Worm (Caenorhabditis elegans) whole organism, L3 larva: ENCODE data around the gene K08H2.5.

Experiments
- aly-2 ChIP-seq: fragments of 150-350 bp; optimal IDR thresholded peaks from 2 replicates; lab custom pipeline; 2014; ENCODE audit warnings: missing biosample characterization, missing genetic modification characterization
- ama-1 ChIP-seq: fragments of 150-350 bp; optimal IDR thresholded peaks from 2 replicates; lab custom pipeline; 2018
- ceh-28 ChIP-seq: fragments of 150-350 bp; optimal IDR thresholded peaks from 2 replicates; lab custom pipeline; 2014; ENCODE audit warnings: missing biosample characterization, missing genetic modification reagents, missing genetic modification characterization
- ceh-82 ChIP-seq: fragments of 150-350 bp; optimal IDR thresholded peaks from 2 replicates; lab custom pipeline; 2014; ENCODE audit warnings: missing biosample characterization, missing genetic modification characterization
- ceh-9 ChIP-seq: sonication (generic microtip); optimal IDR thresholded peaks from 2 replicates; lab custom pipeline; 2018; ENCODE audit warnings: missing biosample characterization, missing genetic modification characterization
- daf-12 ChIP-seq: fragments of 150-350 bp; optimal IDR thresholded peaks from 2 replicates; lab custom pipeline; 2014; ENCODE audit warnings: missing biosample characterization, missing genetic modification reagents, missing genetic modification characterization
- egl-5 ChIP-seq: fragments of 150-350 bp; optimal IDR thresholded peaks from 2 replicates; lab custom pipeline; 2017; ENCODE audit warnings: missing biosample characterization, missing genetic modification reagents, missing genetic modification characterization, inconsistent platforms
- eor-1 ChIP-seq, 2 experiments: fragments of 150-350 bp; optimal IDR thresholded peaks; 2 replicates each; lab custom pipeline; 2014 to 2018; ENCODE audit warnings: missing biosample characterization in 2 of 2, missing genetic modification characterization in 2 of 2
- fkh-10 ChIP-seq: sonication (generic microtip); optimal IDR thresholded peaks from 2 replicates; lab custom pipeline; 2017; ENCODE audit warnings: missing biosample characterization, missing genetic modification reagents, missing genetic modification characterization
- fkh-2 ChIP-seq: fragments of 150-350 bp; optimal IDR thresholded peaks from 2 replicates; lab custom pipeline; 2014; ENCODE audit warnings: missing biosample characterization, missing genetic modification reagents, missing genetic modification characterization
- fos-1 ChIP-seq: fragments of 150-350 bp; optimal IDR thresholded peaks from 2 replicates; lab custom pipeline; 2014; ENCODE audit warnings: missing biosample characterization, missing genetic modification characterization
- hmg-11 ChIP-seq: sonication (generic microtip); optimal IDR thresholded peaks from 2 replicates; lab custom pipeline; 2016; ENCODE audit warnings: missing genetic modification characterization, missing compliant biosample characterization
- jun-1 ChIP-seq: fragments of 150-350 bp; optimal IDR thresholded peaks from 2 replicates; lab custom pipeline; 2014; ENCODE audit warnings: missing biosample characterization, missing genetic modification reagents, missing genetic modification characterization
- lin-39 ChIP-seq: fragments of 150-350 bp; optimal IDR thresholded peaks from 2 replicates; lab custom pipeline; 2018; ENCODE audit warnings: missing biosample characterization, missing genetic modification reagents, missing genetic modification characterization
- lsy-12 ChIP-seq: sonication (generic microtip); optimal IDR thresholded peaks from 2 replicates; lab custom pipeline; 2016; ENCODE audit warnings: mild to moderate bottlenecking, missing genetic modification characterization, missing compliant biosample characterization
- mdl-1 ChIP-seq: fragments of 150-350 bp; optimal IDR thresholded peaks from 2 replicates; lab custom pipeline; 2014; ENCODE audit warnings: missing biosample characterization, missing genetic modification characterization
- mml-1 ChIP-seq: fragments of 150-350 bp; sonication (generic microtip); optimal IDR thresholded peaks from 3 replicates; lab custom pipeline; 2014; ENCODE audit warnings: missing biosample characterization, missing genetic modification characterization
- nfya-1 ChIP-seq: sonication (generic microtip); optimal IDR thresholded peaks from 2 replicates; lab custom pipeline; 2017; ENCODE audit warnings: missing genetic modification characterization, mild to moderate bottlenecking, missing compliant biosample characterization, antibody characterized with exemption, moderate library complexity; ENCODE audit not compliant: insufficient read depth
- nhr-11 ChIP-seq: fragments of 150-350 bp; optimal IDR thresholded peaks from 2 replicates; lab custom pipeline; 2014; ENCODE audit warnings: missing biosample characterization, missing genetic modification characterization
- nhr-12 ChIP-seq: fragments of 150-350 bp; optimal IDR thresholded peaks from 2 replicates; lab custom pipeline; 2014; ENCODE audit warnings: missing biosample characterization, missing genetic modification characterization
- nhr-23 ChIP-seq: fragments of 150-350 bp; optimal IDR thresholded peaks from 2 replicates; lab custom pipeline; 2014; ENCODE audit warnings: missing biosample characterization, missing genetic modification reagents, missing genetic modification characterization
- nhr-25 ChIP-seq: sonication (generic microtip); optimal IDR thresholded peaks from 2 replicates; lab custom pipeline; 2017; ENCODE audit warnings: missing biosample characterization, missing genetic modification characterization
- nhr-28 ChIP-seq: fragments of 150-350 bp; optimal IDR thresholded peaks from 2 replicates; lab custom pipeline; 2014; ENCODE audit warnings: missing biosample characterization, missing genetic modification characterization
- nhr-43 ChIP-seq: sonication (generic microtip); optimal IDR thresholded peaks from 2 replicates; lab custom pipeline; 2016; ENCODE audit warnings: mild to moderate bottlenecking, missing genetic modification characterization, missing compliant biosample characterization; ENCODE audit not compliant: poor library complexity, severe bottlenecking
- nhr-67 ChIP-seq: fragments of 150-350 bp; optimal IDR thresholded peaks from 2 replicates; lab custom pipeline; 2014; ENCODE audit warnings: missing biosample characterization, missing genetic modification characterization
- nhr-76 ChIP-seq: fragments of 150-350 bp; sonication (generic microtip); optimal IDR thresholded peaks from 5 replicates; lab custom pipeline; 2014; ENCODE audit warnings: missing biosample characterization, missing genetic modification characterization
- nhr-77 ChIP-seq: fragments of 150-350 bp; optimal IDR thresholded peaks from 2 replicates; lab custom pipeline; 2014; ENCODE audit warnings: missing biosample characterization, missing genetic modification characterization
- pha-4 ChIP-seq: fragments of 150-350 bp; optimal IDR thresholded peaks from 2 replicates; lab custom pipeline; 2014; ENCODE audit warnings: missing biosample characterization, missing genetic modification reagents, missing genetic modification characterization
- pqm-1 ChIP-seq: fragments of 150-350 bp; optimal IDR thresholded peaks from 2 replicates; lab custom pipeline; 2017; ENCODE audit warnings: missing biosample characterization, missing genetic modification characterization, inconsistent platforms
- sea-2 ChIP-seq: fragments of 150-350 bp; sonication (generic microtip); optimal IDR thresholded peaks from 4 replicates; lab custom pipeline; 2014; ENCODE audit warnings: missing biosample characterization, missing genetic modification reagents, missing genetic modification characterization
- skn-1 ChIP-seq: fragments of 150-350 bp; optimal IDR thresholded peaks from 2 replicates; lab custom pipeline; 2014; ENCODE audit warnings: missing biosample characterization, missing genetic modification characterization
- snpc-4 ChIP-seq: fragments of 150-350 bp; optimal IDR thresholded peaks from 2 replicates; lab custom pipeline; 2014; ENCODE audit warnings: missing biosample characterization, missing genetic modification characterization
- tbx-2 ChIP-seq: sonication (generic microtip); optimal IDR thresholded peaks from 2 replicates; lab custom pipeline; 2016; ENCODE audit warnings: mild to moderate bottlenecking, missing genetic modification characterization, missing compliant biosample characterization
- zag-1 ChIP-seq: fragments of 150-350 bp; optimal IDR thresholded peaks from 2 replicates; lab custom pipeline; 2014; ENCODE audit warnings: missing biosample characterization, missing genetic modification characterization
- ztf-11 ChIP-seq: fragments of 150-350 bp; optimal IDR thresholded peaks from 2 replicates; lab custom pipeline; 2014; ENCODE audit warnings: missing biosample characterization, missing genetic modification characterization
- ztf-4 ChIP-seq: fragments of 150-350 bp; optimal IDR thresholded peaks from 2 replicates; lab custom pipeline; 2014; ENCODE audit warnings: missing biosample characterization, missing genetic modification characterization

K08H2.5 gene

DNA sequence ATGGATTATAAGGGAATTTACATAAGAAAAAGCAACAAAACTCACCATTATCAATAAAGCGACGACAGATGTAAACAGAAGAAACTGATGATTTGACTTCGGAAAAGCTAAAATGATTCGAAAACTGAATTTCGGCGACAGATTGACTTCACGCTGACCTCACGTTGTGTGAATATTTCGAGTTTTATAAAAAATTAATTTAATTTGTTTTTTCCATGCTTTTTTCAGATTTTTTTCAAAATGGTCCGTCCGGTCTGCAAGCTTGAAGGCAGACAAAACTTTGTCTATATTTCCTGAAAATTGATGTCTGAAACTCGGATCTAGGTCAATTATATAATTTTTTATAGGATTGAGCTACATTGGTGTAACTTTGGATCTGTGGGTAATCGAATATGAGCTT is at the start of gene K08H2.5:
K08H2.5 (minus strand) TSS at position 101 of the 400 bp plus-strand sequence.
- no peak for TF ChIP-seq ama-1 (lab: Kevin White, UChicago)
- no peak for TF ChIP-seq lsy-12 (tag; lab: Kevin White, UChicago)
- no peak for TF ChIP-seq nhr-77
- TF ChIP-seq ceh-82 (tag; lab: Kevin White, UChicago), result no peak
- no peak for TF ChIP-seq nhr-76 (tag; lab: Kevin White, UChicago)
- TF ChIP-seq mdl-1, result no peak
- no peak for TF ChIP-seq pqm-1 (tag; lab: Kevin White, UChicago)
- no peak for TF ChIP-seq nfya-1 (tag; lab: Kevin White, UChicago)
- no peak for TF ChIP-seq ztf-4 (tag; lab: Kevin White, UChicago)
- no peak for TF ChIP-seq fkh-2 (tag; lab: Kevin White, UChicago)
- no peak for TF ChIP-seq nhr-25 (tag; lab: Kevin White, UChicago)
- TF ChIP-seq nhr-43 (tag; lab: Kevin White, UChicago), result no peak
- TF ChIP-seq sea-2, result no peak
- TF ChIP-seq ceh-9 (tag; lab: Kevin White, UChicago), result no peak
- TF ChIP-seq nhr-28 (tag; lab: Kevin White, UChicago), result no peak
- no peak for TF ChIP-seq pha-4 (tag; lab: Kevin White, UChicago)
- no peak for TF ChIP-seq lin-39
- no peak for TF ChIP-seq zag-1 (tag; lab: Kevin White, UChicago)

DNA sequence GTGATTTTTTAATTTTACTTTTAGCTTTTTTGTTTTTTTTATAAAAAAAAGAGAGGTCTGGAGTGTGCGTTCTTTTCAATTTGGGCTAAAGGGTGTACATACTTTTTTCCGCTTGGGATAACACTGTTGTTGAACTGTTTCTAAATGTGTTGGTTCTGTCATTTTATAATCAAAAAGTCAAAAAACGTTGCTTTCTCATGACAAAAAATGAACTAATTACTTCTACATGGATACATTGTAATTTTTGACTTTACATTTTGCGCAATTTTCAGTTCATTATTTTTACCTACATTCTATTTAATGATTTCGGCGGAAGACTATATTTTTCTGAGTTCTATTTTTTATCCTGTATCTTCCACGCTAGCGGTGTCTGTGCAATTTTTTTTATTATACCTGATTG is 49.4 kb upstream of the K08H2.5 start, which contains the start of gene srd-38:
srd-38 (plus strand) TSS at position 301 of the 400 bp plus-strand sequence.
- TF ChIP-seq jun-1 (tag; lab: Kevin White, UChicago) (no peak), snpc-4 (no peak), hmg-11 (tag; lab: Kevin White, UChicago) (no peak), egl-5 (tag; lab: Kevin White, UChicago) (no peak), aly-2 (tag; lab: Kevin White, UChicago) (no peak), ztf-4 (tag; lab: Kevin White, UChicago) (no peak), lin-39 (no peak), ztf-11 (tag; lab: Kevin White, UChicago) (no peak), mdl-1 (no peak), tbx-2 (tag; lab: Kevin White, UChicago) (no peak), nhr-77 (no peak), nhr-76 (tag; lab: Kevin White, UChicago) (no peak), mml-1 (tag; lab: Kevin White, UChicago) (no peak), eor-1 (tag; optimal IDR thresholded peaks at IDR 0.05; lab: Kevin White, UChicago) (no peak), fkh-10 (GFP tag; lab: Kevin White, UChicago) (no peak), daf-12 (tag; lab: Kevin White, UChicago) (no peak), nhr-23 (tag; lab: Kevin White, UChicago) (no peak), ceh-9 (tag; lab: Kevin White, UChicago) (no peak), nhr-12 (tag; lab: Kevin White, UChicago) (no peak)
- TF ChIP-seq, all 47 proteins: peak for 0

DNA sequence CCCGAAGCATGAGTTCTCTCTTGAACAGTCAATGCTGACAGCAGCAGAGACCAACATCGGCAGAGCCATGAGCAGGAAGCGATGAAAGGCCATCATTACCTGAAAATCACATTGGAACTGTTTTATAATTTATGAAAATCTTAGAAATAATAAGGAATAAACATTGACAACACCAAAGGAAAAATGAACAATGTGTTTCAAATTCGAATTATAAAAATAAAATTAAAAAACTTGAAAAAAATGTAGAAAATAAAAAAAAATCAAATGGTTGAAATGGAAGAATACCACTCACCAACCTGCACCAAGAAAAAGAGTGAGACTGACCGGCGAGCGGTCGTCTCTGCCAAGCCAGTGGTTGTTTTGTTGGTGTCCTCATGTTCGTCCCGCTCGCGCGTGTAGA is 48.4 kb upstream of the K08H2.5 start, which contains the start of gene R04D3.3:
R04D3.3 (minus strand) TSS at position 101 of the 400 bp plus-strand sequence.
- TF ChIP-seq zag-1 (tag; lab: Kevin White, UChicago), result no peak
- no peak for TF ChIP-seq skn-1 (tag; lab: Kevin White, UChicago)
- no peak for TF ChIP-seq aly-2 (tag; lab: Kevin White, UChicago)
- TF ChIP-seq ceh-82 (tag; lab: Kevin White, UChicago), result no peak
- no peak for TF ChIP-seq nhr-11 (tag; lab: Kevin White, UChicago)
- TF ChIP-seq ceh-28 (tag; lab: Kevin White, UChicago), result no peak
- TF ChIP-seq nhr-12 (tag; lab: Kevin White, UChicago), result no peak
- no peak for TF ChIP-seq nhr-67
- no peak for TF ChIP-seq fos-1 (tag; lab: Kevin White, UChicago)
- no peak for TF ChIP-seq ztf-11 (tag; lab: Kevin White, UChicago)
- no peak for TF ChIP-seq snpc-4
- TF ChIP-seq sea-2, result no peak
- no peak for TF ChIP-seq nhr-25 (tag; lab: Kevin White, UChicago)
- TF ChIP-seq nhr-28 (tag; lab: Kevin White, UChicago), result no peak
- TF ChIP-seq fkh-2 (tag; lab: Kevin White, UChicago), result no peak
- TF ChIP-seq nhr-76 (tag; lab: Kevin White, UChicago), result no peak
- TF ChIP-seq ama-1 (lab: Kevin White, UChicago), result no peak
- TF ChIP-seq nhr-43 (tag; lab: Kevin White, UChicago), result no peak
- no peak for TF ChIP-seq tbx-2 (tag; lab: Kevin White, UChicago)
